Fruit fly (Drosophila melanogaster) whole organism, prepupa: ENCODE results near the gene Mink.

Experiments
- Blimp-1 ChIP-seq: fragments of 200-800 bp; sonication (Bioruptor generic); optimal IDR thresholded peaks from 3 replicates; lab custom pipeline; 2017; ENCODE audit warnings: missing biosample characterization, missing genetic modification characterization, mild to moderate bottlenecking, moderate library complexity, missing genetic modification reagents
- CG10631 ChIP-seq: fragments of 200-800 bp; sonication (Bioruptor generic); optimal IDR thresholded peaks from 2 replicates; lab custom pipeline; 2016; ENCODE audit warnings: missing biosample characterization, missing genetic modification characterization
- CG10669 ChIP-seq: fragments of 200-800 bp; sonication (Bioruptor generic); optimal IDR thresholded peaks from 3 replicates; lab custom pipeline; 2018; ENCODE audit warnings: missing biosample characterization, mild to moderate bottlenecking, missing genetic modification characterization, moderate library complexity
- CG11762 ChIP-seq: fragments of 200-800 bp; sonication (Bioruptor generic); optimal IDR thresholded peaks from 3 replicates; lab custom pipeline; 2016; ENCODE audit warnings: missing biosample characterization, missing genetic modification characterization; ENCODE audit not compliant: insufficient read depth
- CG15336 ChIP-seq: fragments of 200-800 bp; sonication (Bioruptor generic); IDR thresholded peaks from 2 replicates; pipeline ENCODE4 v1.3.6; 2022; ENCODE audit warnings: missing biosample characterization, missing genetic modification characterization
- CG16779 ChIP-seq: fragments of 200-800 bp; sonication (Bioruptor generic); optimal IDR thresholded peaks from 3 replicates; lab custom pipeline; 2017; ENCODE audit warnings: missing biosample characterization, mild to moderate bottlenecking, missing genetic modification characterization
- CG3032 ChIP-seq: fragments of 200-800 bp; optimal IDR thresholded peaks from 2 replicates; lab custom pipeline; 2019; ENCODE audit warnings: missing biosample characterization, mild to moderate bottlenecking, missing genetic modification characterization, moderate library complexity
- CG32006 ChIP-seq: fragments of 200-800 bp; sonication (Bioruptor generic); optimal IDR thresholded peaks from 3 replicates; lab custom pipeline; 2017; ENCODE audit warnings: missing biosample characterization, mild to moderate bottlenecking, missing genetic modification characterization
- CG34406 ChIP-seq: fragments of 200-800 bp; sonication (Bioruptor generic); optimal IDR thresholded peaks from 3 replicates; lab custom pipeline; 2016; ENCODE audit warnings: missing biosample characterization, missing genetic modification characterization
- CG3919 ChIP-seq: fragments of 200-800 bp; sonication (Bioruptor generic); optimal IDR thresholded peaks from 3 replicates; lab custom pipeline; 2016; ENCODE audit warnings: missing biosample characterization, missing genetic modification characterization
- CG4318 ChIP-seq: fragments of 200-800 bp; sonication (Bioruptor generic); optimal IDR thresholded peaks from 3 replicates; lab custom pipeline; 2017; ENCODE audit warnings: missing biosample characterization, mild to moderate bottlenecking, missing genetic modification characterization
- CG6163 ChIP-seq: fragments of 200-800 bp; sonication (Bioruptor generic); IDR thresholded peaks from 3 replicates; pipeline ENCODE4 v1.3.6; 2022; ENCODE audit warnings: missing biosample characterization, missing genetic modification characterization
- CG6792 ChIP-seq: fragments of 200-800 bp; sonication (Bioruptor generic); optimal IDR thresholded peaks from 3 replicates; lab custom pipeline; 2016; ENCODE audit warnings: missing biosample characterization, missing genetic modification characterization
- CG6854 ChIP-seq: fragments of 200-800 bp; sonication (Bioruptor generic); optimal IDR thresholded peaks from 2 replicates; lab custom pipeline; 2017; ENCODE audit warnings: missing biosample characterization, mild to moderate bottlenecking, missing genetic modification characterization
- CG7368 ChIP-seq: fragments of 200-800 bp; sonication (Bioruptor generic); optimal IDR thresholded peaks from 3 replicates; lab custom pipeline; 2016; ENCODE audit warnings: missing biosample characterization, missing genetic modification characterization
- CG8119 ChIP-seq: fragments of 200-800 bp; sonication (Bioruptor generic); IDR thresholded peaks from 3 replicates; pipeline ENCODE4 v1.3.6; 2022; ENCODE audit warnings: missing biosample characterization, missing genetic modification characterization
- CG8319 ChIP-seq: fragments of 200-800 bp; sonication (Bioruptor generic); optimal IDR thresholded peaks from 3 replicates; lab custom pipeline; 2016; ENCODE audit warnings: missing biosample characterization, missing genetic modification characterization
- CG8632 ChIP-seq: fragments of 200-800 bp; sonication (Bioruptor generic); optimal IDR thresholded peaks from 3 replicates; lab custom pipeline; 2016; ENCODE audit warnings: missing biosample characterization, missing genetic modification characterization
- CG9139 ChIP-seq: fragments of 200-800 bp; sonication (Bioruptor generic); optimal IDR thresholded peaks from 3 replicates; lab custom pipeline; 2017; ENCODE audit warnings: missing biosample characterization, mild to moderate bottlenecking, missing genetic modification characterization
- Eip75B ChIP-seq: fragments of 200-800 bp; sonication (Bioruptor generic); optimal IDR thresholded peaks from 3 replicates; lab custom pipeline; 2016; ENCODE audit warnings: missing biosample characterization, missing genetic modification characterization
- Eip78C ChIP-seq: fragments of 200-800 bp; sonication (Bioruptor generic); peaks from one replicate; lab custom pipeline; 2016; ENCODE audit warnings: missing biosample characterization, missing genetic modification characterization
- Eip93F ChIP-seq: fragments of 200-800 bp; sonication (Bioruptor generic); optimal IDR thresholded peaks from 2 replicates; lab custom pipeline; 2016; ENCODE audit warnings: missing biosample characterization, mild to moderate bottlenecking, missing genetic modification characterization
- Ets21C ChIP-seq: fragments of 200-800 bp; sonication (Bioruptor generic); optimal IDR thresholded peaks from 3 replicates; lab custom pipeline; 2016; ENCODE audit warnings: missing biosample characterization, missing genetic modification characterization
- Ets96B ChIP-seq: fragments of 200-800 bp; optimal IDR thresholded peaks from 2 replicates; lab custom pipeline; 2019; ENCODE audit warnings: missing biosample characterization, mild to moderate bottlenecking, missing genetic modification characterization, moderate library complexity
- Hr39 ChIP-seq: fragments of 200-800 bp; sonication (Bioruptor generic); optimal IDR thresholded peaks from 2 replicates; lab custom pipeline; 2016; ENCODE audit warnings: missing biosample characterization, missing genetic modification characterization
- Lpt ChIP-seq: fragments of 200-800 bp; sonication (Bioruptor generic); optimal IDR thresholded peaks from 3 replicates; lab custom pipeline; 2016; ENCODE audit warnings: missing biosample characterization, missing genetic modification characterization
- Met ChIP-seq: fragments of 200-800 bp; sonication (Bioruptor generic); optimal IDR thresholded peaks from 3 replicates; lab custom pipeline; 2016; ENCODE audit warnings: missing biosample characterization, missing genetic modification characterization
- Smox ChIP-seq: fragments of 200-800 bp; sonication (Bioruptor generic); optimal IDR thresholded peaks from 3 replicates; lab custom pipeline; 2016; ENCODE audit warnings: missing biosample characterization, missing genetic modification characterization
- Sox102F ChIP-seq: fragments of 200-800 bp; sonication (Bioruptor generic); optimal IDR thresholded peaks from 2 replicates; lab custom pipeline; 2016; ENCODE audit warnings: missing biosample characterization, mild to moderate bottlenecking, missing genetic modification characterization
- Sox14 ChIP-seq: fragments of 200-800 bp; sonication (Bioruptor generic); optimal IDR thresholded peaks from 3 replicates; lab custom pipeline; 2016; ENCODE audit warnings: missing biosample characterization, missing genetic modification characterization
- Sox15 ChIP-seq: fragments of 200-800 bp; sonication (Bioruptor generic); optimal IDR thresholded peaks from 3 replicates; lab custom pipeline; 2016; ENCODE audit warnings: missing biosample characterization, missing genetic modification characterization
- acj6 ChIP-seq: fragments of 200-800 bp; sonication (Bioruptor generic); optimal IDR thresholded peaks from 3 replicates; lab custom pipeline; 2016; ENCODE audit warnings: missing biosample characterization, missing genetic modification characterization
- cyc ChIP-seq: fragments of 200-800 bp; sonication (Bioruptor generic); optimal IDR thresholded peaks from 3 replicates; lab custom pipeline; 2016; ENCODE audit warnings: missing biosample characterization, missing genetic modification characterization
- dac ChIP-seq: fragments of 200-800 bp; sonication (Bioruptor generic); optimal IDR thresholded peaks from 2 replicates; lab custom pipeline; 2017; ENCODE audit warnings: missing biosample characterization, mild to moderate bottlenecking, missing genetic modification characterization
- dsx ChIP-seq: fragments of 200-800 bp; optimal IDR thresholded peaks from 3 replicates; lab custom pipeline; 2019; ENCODE audit warnings: missing biosample characterization, mild to moderate bottlenecking, missing genetic modification characterization, moderate library complexity; ENCODE audit not compliant: poor library complexity, severe bottlenecking
- esn ChIP-seq: fragments of 200-800 bp; sonication (Bioruptor generic); optimal IDR thresholded peaks from 2 replicates; lab custom pipeline; 2016; ENCODE audit warnings: missing biosample characterization, mild to moderate bottlenecking, missing genetic modification characterization, moderate library complexity
- fd59A ChIP-seq: fragments of 200-800 bp; sonication (Bioruptor generic); optimal IDR thresholded peaks from 2 replicates; lab custom pipeline; 2017; ENCODE audit warnings: missing biosample characterization, mild to moderate bottlenecking, missing genetic modification characterization, missing genetic modification reagents
- fd85E ChIP-seq: fragments of 200-800 bp; sonication (Bioruptor generic); optimal IDR thresholded peaks from 3 replicates; lab custom pipeline; 2016; ENCODE audit warnings: missing biosample characterization, missing genetic modification characterization
- lz ChIP-seq: fragments of 200-800 bp; sonication (Bioruptor generic); optimal IDR thresholded peaks from 3 replicates; lab custom pipeline; 2016; ENCODE audit warnings: missing biosample characterization, missing genetic modification characterization
- net ChIP-seq: fragments of 200-800 bp; sonication (Bioruptor generic); optimal IDR thresholded peaks from 3 replicates; lab custom pipeline; 2016; ENCODE audit warnings: missing biosample characterization, missing genetic modification characterization
- pdm3 ChIP-seq: fragments of 200-800 bp; sonication (Bioruptor generic); optimal IDR thresholded peaks from 3 replicates; lab custom pipeline; 2016; ENCODE audit warnings: missing biosample characterization, missing genetic modification characterization
- salr ChIP-seq, 2 experiments: fragments of 200-800 bp; sonication (Bioruptor generic); optimal IDR thresholded peaks; 3 replicates each; lab custom pipeline; 2016 to 2018; ENCODE audit warnings: missing biosample characterization in 2 of 2, missing genetic modification characterization in 2 of 2, mild to moderate bottlenecking in 1 of 2
- spab ChIP-seq: fragments of 200-800 bp; sonication (Bioruptor generic); optimal IDR thresholded peaks from 2 replicates; lab custom pipeline; 2017; ENCODE audit warnings: missing biosample characterization, mild to moderate bottlenecking, missing genetic modification characterization, missing genetic modification reagents
- ss ChIP-seq, 2 experiments: fragments of 200-800 bp; sonication (Bioruptor generic); optimal IDR thresholded peaks; 2 replicates in 1 of 2; 3 replicates in 1 of 2; lab custom pipeline; 2017 to 2018; ENCODE audit warnings: mild to moderate bottlenecking in 2 of 2, missing biosample characterization in 2 of 2, missing genetic modification characterization in 2 of 2, moderate library complexity in 1 of 2
- svp ChIP-seq: fragments of 200-800 bp; sonication (Bioruptor generic); peaks from one replicate; lab custom pipeline; 2016; ENCODE audit warnings: missing biosample characterization, missing genetic modification characterization
- topi ChIP-seq: fragments of 200-800 bp; sonication (Bioruptor generic); optimal IDR thresholded peaks from 3 replicates; lab custom pipeline; 2016; ENCODE audit warnings: missing biosample characterization, missing genetic modification characterization
- vri ChIP-seq: fragments of 200-800 bp; sonication (Bioruptor generic); optimal IDR thresholded peaks from 3 replicates; lab custom pipeline; 2016; ENCODE audit warnings: missing biosample characterization, mild to moderate bottlenecking, missing genetic modification characterization

Gene Mink

DNA sequence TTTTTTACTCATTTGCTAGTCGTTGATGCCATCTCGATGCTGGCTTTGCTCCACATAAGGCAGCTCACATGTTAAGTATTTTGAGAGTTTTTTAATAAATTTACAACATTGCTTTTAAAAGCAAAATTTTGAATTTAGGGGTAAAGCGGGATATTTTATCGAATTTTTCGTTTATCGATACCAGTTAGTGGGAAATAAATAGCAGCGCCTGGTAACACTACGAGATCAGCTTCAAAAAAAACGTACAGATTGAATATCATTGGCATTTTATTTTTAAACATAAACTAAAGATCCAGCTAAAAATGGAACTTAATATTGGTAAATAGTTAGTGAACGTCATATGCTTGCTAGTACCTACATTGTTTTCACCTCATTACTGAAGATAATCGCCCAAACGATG, at the start of gene Mink:
Mink (plus strand) TSS at position 204 of the 400 bp plus-strand sequence.
- TF ChIP-seq fd59A (GFP tag; lab: Kevin White, UChicago) (no peak), CG10669 (no peak), Eip78C (GFP tag; lab: Kevin White, UChicago) (no peak), CG6163 (GFP tag; lab: Robert Waterston, UW) (no peak), CG7368 (GFP tag; lab: Kevin White, UChicago) (no peak), topi (GFP tag; lab: Kevin White, UChicago) (no peak), CG8632 (no peak), svp (no peak), CG34406 (GFP tag; lab: Kevin White, UChicago) (no peak), CG32006 (GFP tag; lab: Kevin White, UChicago) (no peak)

DNA sequence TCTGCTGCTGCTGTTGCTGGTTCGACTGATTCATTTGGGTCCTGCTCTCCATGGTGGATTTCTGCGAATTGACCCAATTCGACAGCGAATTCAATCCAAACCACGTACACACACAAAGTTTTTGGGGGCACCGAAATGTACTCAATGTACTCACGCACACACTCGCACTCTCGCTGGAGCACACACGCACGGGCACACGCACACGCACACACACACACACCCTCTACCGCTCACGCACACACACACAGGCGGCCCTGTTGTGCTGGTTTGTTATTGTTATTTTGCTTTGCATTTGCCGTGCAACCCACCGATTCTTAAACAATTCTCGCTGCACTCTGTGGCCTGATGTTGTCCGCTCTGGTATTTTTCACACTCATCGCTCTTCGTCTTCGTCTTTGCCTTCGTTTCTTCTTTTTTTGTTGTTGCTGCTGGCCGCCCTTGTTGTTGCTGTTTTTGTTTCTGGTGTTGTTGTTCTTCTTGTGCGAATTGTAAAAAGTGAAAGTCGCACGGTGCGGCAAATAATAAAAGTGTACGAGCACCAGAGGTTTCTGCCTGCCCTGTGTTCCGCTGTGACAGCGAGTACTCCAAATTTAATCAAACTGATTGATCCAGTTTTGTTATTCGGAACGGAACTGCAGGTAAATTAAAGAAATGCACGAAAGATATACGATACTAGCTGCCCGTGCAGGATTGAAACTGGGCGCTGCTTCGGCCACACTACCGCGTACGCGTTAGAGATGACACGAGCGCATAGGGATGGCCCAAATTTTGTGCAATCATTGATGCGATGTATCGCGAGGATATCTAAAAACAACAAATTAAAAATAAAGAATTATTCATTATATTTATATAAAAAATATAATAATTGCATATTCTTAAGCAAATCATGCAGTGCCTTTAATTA, 46.1 kb upstream of the Mink start, which contains the start of gene CG3744:
CG3744 (minus strand) TSS at position 716 of the 904 bp plus-strand sequence.
- TF ChIP-seq ss (GFP tag; optimal IDR thresholded peaks at IDR 0.05; lab: Kevin White, UChicago) (peak in 1 of 2 experiments; percentile 70), lz (peak; percentile 74), CG8119 (GFP tag; lab: Robert Waterston, UW) (peak; percentile 76), fd85E (GFP tag; lab: Kevin White, UChicago) (no peak), Eip93F (GFP tag; lab: Kevin White, UChicago) (peak; percentile 81), Ets96B (tag; lab: Kevin White, UChicago) (peak; percentile 73), cyc (GFP tag; lab: Kevin White, UChicago) (peak; percentile 81), CG3032 (tag; lab: Kevin White, UChicago) (peak; percentile 84), Blimp-1 (GFP tag; lab: Kevin White, UChicago) (peak; percentile 99), Smox (GFP tag; lab: Kevin White, UChicago) (no peak), CG6792 (GFP tag; lab: Kevin White, UChicago) (peak; percentile 62), acj6 (GFP tag; lab: Kevin White, UChicago) (peak; percentile 82), CG9139 (GFP tag; lab: Kevin White, UChicago) (peak; percentile 17), CG34406 (GFP tag; lab: Kevin White, UChicago) (peak; percentile 60), CG8319 (GFP tag; lab: Kevin White, UChicago) (no peak), Eip75B (peak; percentile 55), Met (no peak), CG8632 (peak; percentile 72), CG15336 (GFP tag; lab: Robert Waterston, UW) (peak; percentile 73), Sox15 (GFP tag; lab: Kevin White, UChicago) (peak; percentile 58), pdm3 (no peak), Lpt (peak; percentile 13), Hr39 (GFP tag; lab: Kevin White, UChicago) (peak; percentile 74), CG16779 (tag; lab: Kevin White, UChicago) (peak; percentile 5), fd59A (GFP tag; lab: Kevin White, UChicago) (peak; percentile 31), CG10669 (no peak), salr (GFP tag; optimal IDR thresholded peaks at IDR 0.05; lab: Kevin White, UChicago) (peak in 1 of 2 experiments; percentile 70), CG11762 (GFP tag; lab: Kevin White, UChicago) (peak; percentile 38), CG3919 (GFP tag; lab: Kevin White, UChicago) (peak; percentile 88), dsx (GFP tag; lab: Kevin White, UChicago) (peak; percentile 71), esn (GFP tag; lab: Kevin White, UChicago) (peak; percentile 77), CG32006 (GFP tag; lab: Kevin White, UChicago) (peak; percentile 85), Sox14 (GFP tag; lab: Kevin White, UChicago) (peak; percentile 62), svp (peak; percentile 75), Ets21C (GFP tag; lab: Kevin White, UChicago) (peak; percentile 66), Sox102F (GFP tag; lab: Kevin White, UChicago) (peak; percentile 35), dac (GFP tag; lab: Kevin White, UChicago) (peak; percentile 79), CG10631 (GFP tag; lab: Kevin White, UChicago) (no peak), vri (GFP tag; lab: Kevin White, UChicago) (no peak), CG6854 (peak; percentile 45), Eip78C (GFP tag; lab: Kevin White, UChicago) (peak; percentile 86), net (GFP tag; lab: Kevin White, UChicago) (peak; percentile 72), spab (GFP tag; lab: Kevin White, UChicago) (peak; percentile 29), CG4318 (GFP tag; lab: Kevin White, UChicago) (no peak)
